Fruit fly (Drosophila melanogaster) whole organism, embryonic: ENCODE data around the gene Cys.
A peak's percentile ranks its signal among the peaks of the same experiment; 100 is the strongest.

Experiments used
- CG10462 ChIP-seq: fragments of 200-800 bp; sonication (Bioruptor generic); optimal IDR thresholded peaks from 2 replicates; lab custom pipeline; 2016; ENCODE audit warnings: missing biosample characterization, missing genetic modification characterization
- CG10543 ChIP-seq: fragments of 200-800 bp; sonication (Bioruptor generic); optimal IDR thresholded peaks from 3 replicates; lab custom pipeline; 2017; ENCODE audit warnings: missing biosample characterization, mild to moderate bottlenecking, missing genetic modification characterization, moderate library complexity
- CG10959 ChIP-seq: fragments of 200-800 bp; sonication (Bioruptor generic); IDR thresholded peaks from 2 replicates; pipeline ENCODE4 v1.3.6; 2022; ENCODE audit warnings: missing biosample characterization, missing genetic modification characterization
- CG10979 ChIP-seq: fragments of 200-800 bp; sonication (Bioruptor generic); optimal IDR thresholded peaks from 2 replicates; lab custom pipeline; 2018; ENCODE audit warnings: missing biosample characterization, mild to moderate bottlenecking, missing genetic modification characterization, moderate library complexity
- CG12299 ChIP-seq: fragments of 200-800 bp; sonication (Bioruptor generic); optimal IDR thresholded peaks from 2 replicates; lab custom pipeline; 2018; ENCODE audit warnings: missing biosample characterization, mild to moderate bottlenecking, missing genetic modification characterization
- CG13624 ChIP-seq: fragments of 200-800 bp; sonication (Bioruptor generic); optimal IDR thresholded peaks from 2 replicates; lab custom pipeline; 2016; ENCODE audit warnings: missing biosample characterization, missing genetic modification characterization
- CG13775 ChIP-seq: fragments of 200-800 bp; sonication (Bioruptor generic); optimal IDR thresholded peaks from 3 replicates; lab custom pipeline; 2017; ENCODE audit warnings: missing biosample characterization, mild to moderate bottlenecking, missing genetic modification characterization
- CG15269 ChIP-seq: fragments of 200-800 bp; sonication (Bioruptor generic); optimal IDR thresholded peaks from 2 replicates; lab custom pipeline; 2018; ENCODE audit warnings: missing biosample characterization, mild to moderate bottlenecking, missing genetic modification characterization, moderate library complexity
- CG18476 ChIP-seq: fragments of 200-800 bp; sonication (Bioruptor generic); optimal IDR thresholded peaks from 2 replicates; lab custom pipeline; 2016; ENCODE audit warnings: missing biosample characterization, mild to moderate bottlenecking, missing genetic modification characterization
- CG2678 ChIP-seq: fragments of 200-800 bp; sonication (Bioruptor generic); optimal IDR thresholded peaks from 3 replicates; lab custom pipeline; 2019; ENCODE audit warnings: missing biosample characterization, mild to moderate bottlenecking, missing genetic modification characterization, moderate library complexity
- CG3065 ChIP-seq: fragments of 200-800 bp; sonication (Bioruptor generic); optimal IDR thresholded peaks from 2 replicates; lab custom pipeline; 2016; ENCODE audit warnings: missing biosample characterization, missing genetic modification characterization
- CG3838 ChIP-seq: fragments of 200-800 bp; sonication (Bioruptor generic); optimal IDR thresholded peaks from 3 replicates; lab custom pipeline; 2016; ENCODE audit warnings: missing biosample characterization, missing genetic modification characterization
- CG42726 ChIP-seq: fragments of 200-800 bp; sonication (Bioruptor generic); IDR thresholded peaks from 2 replicates; pipeline ENCODE4 v1.3.6; 2022; ENCODE audit warnings: missing biosample characterization, missing genetic modification characterization; ENCODE audit not compliant: partially characterized antibody
- CG4820 ChIP-seq: fragments of 200-800 bp; sonication (Bioruptor generic); optimal IDR thresholded peaks from 3 replicates; lab custom pipeline; 2016; ENCODE audit warnings: missing biosample characterization, missing genetic modification characterization
- CG7357 ChIP-seq: fragments of 200-800 bp; sonication (Bioruptor generic); IDR thresholded peaks from 3 replicates; pipeline ENCODE4 v1.3.6; 2022; ENCODE audit warnings: missing biosample characterization, missing genetic modification characterization
- CG8290 ChIP-seq, 3 experiments: fragments of 200-800 bp; sonication (Bioruptor generic); optimal IDR thresholded peaks; 2 replicates each; lab custom pipeline; 2016 to 2019; ENCODE audit warnings: missing biosample characterization in 3 of 3, missing genetic modification characterization in 3 of 3, mild to moderate bottlenecking in 2 of 3, moderate library complexity in 1 of 3
- CG8924 ChIP-seq: fragments of 200-800 bp; optimal IDR thresholded peaks from 3 replicates; lab custom pipeline; 2019; ENCODE audit warnings: missing biosample characterization, mild to moderate bottlenecking, missing genetic modification characterization, moderate library complexity
- CkIIα-i1 ChIP-seq: fragments of 200-800 bp; sonication (Bioruptor generic); IDR thresholded peaks from 2 replicates; pipeline ENCODE4 v1.3.6; 2022; ENCODE audit warnings: missing biosample characterization, missing genetic modification characterization
- Dbx ChIP-seq: fragments of 200-800 bp; sonication (Bioruptor generic); IDR thresholded peaks from 3 replicates; pipeline ENCODE4 v1.3.6; 2022; ENCODE audit warnings: missing biosample characterization, missing genetic modification characterization
- Dll ChIP-seq: fragments of 200-800 bp; sonication (Bioruptor generic); IDR thresholded peaks from 4 replicates; pipeline ENCODE4 v1.3.6; 2022; ENCODE audit warnings: missing biosample characterization, missing genetic modification characterization; ENCODE audit not compliant: partially characterized antibody
- E2f2 ChIP-seq: fragments of 200-800 bp; sonication (Bioruptor generic); IDR thresholded peaks from 2 replicates; pipeline ENCODE4 v1.3.6; 2022; ENCODE audit warnings: missing biosample characterization, missing genetic modification characterization
- Ets65A ChIP-seq: fragments of 200-800 bp; sonication (Bioruptor generic); peaks from one replicate; lab custom pipeline; 2016; ENCODE audit warnings: missing biosample characterization, missing genetic modification characterization
- HmgZ ChIP-seq: fragments of 200-800 bp; sonication (Bioruptor generic); optimal IDR thresholded peaks from 2 replicates; lab custom pipeline; 2018; ENCODE audit warnings: missing biosample characterization, mild to moderate bottlenecking, missing genetic modification characterization
- Hr51 ChIP-seq, 2 experiments: fragments of 200-800 bp; sonication (Bioruptor generic); optimal IDR thresholded peaks; 2 replicates in 1 of 2; 3 replicates in 1 of 2; lab custom pipeline; 2016 to 2018; ENCODE audit warnings: missing biosample characterization in 2 of 2, missing genetic modification characterization in 2 of 2, mild to moderate bottlenecking in 1 of 2, moderate library complexity in 1 of 2
- MTF-1 ChIP-seq: fragments of 200-800 bp; sonication (Bioruptor generic); optimal IDR thresholded peaks from 2 replicates; lab custom pipeline; 2018; ENCODE audit warnings: missing biosample characterization, mild to moderate bottlenecking, missing genetic modification characterization, borderline replicate concordance
- Meics ChIP-seq: fragments of 200-800 bp; sonication (Bioruptor generic); optimal IDR thresholded peaks from 2 replicates; lab custom pipeline; 2017; ENCODE audit warnings: missing biosample characterization, mild to moderate bottlenecking, missing genetic modification characterization
- Mes4 ChIP-seq: fragments of 200-800 bp; sonication (Bioruptor generic); optimal IDR thresholded peaks from 2 replicates; lab custom pipeline; 2016; ENCODE audit warnings: missing biosample characterization, missing genetic modification characterization
- NC2α ChIP-seq: fragments of 200-800 bp; sonication (Bioruptor generic); optimal IDR thresholded peaks from 2 replicates; lab custom pipeline; 2016; ENCODE audit warnings: missing biosample characterization, missing genetic modification characterization
- NK7.1 ChIP-seq: fragments of 200-800 bp; sonication (Bioruptor generic); optimal IDR thresholded peaks from 3 replicates; lab custom pipeline; 2016; ENCODE audit warnings: missing biosample characterization, missing genetic modification characterization
- Nf-YA ChIP-seq: fragments of 200-800 bp; sonication (Bioruptor generic); IDR thresholded peaks from 2 replicates; pipeline ENCODE4 v1.3.6; 2022; ENCODE audit warnings: missing biosample characterization, missing genetic modification characterization
- Nf-YC ChIP-seq: fragments of 200-800 bp; optimal IDR thresholded peaks from 3 replicates; lab custom pipeline; 2019; ENCODE audit warnings: missing biosample characterization, mild to moderate bottlenecking, missing genetic modification characterization, moderate library complexity
- Optix ChIP-seq: fragments of 200-800 bp; sonication (Bioruptor generic); IDR thresholded peaks from 3 replicates; pipeline ENCODE4 v1.3.6; 2022; ENCODE audit warnings: missing biosample characterization, missing genetic modification characterization
- Sox102F ChIP-seq: fragments of 200-800 bp; sonication (Bioruptor generic); optimal IDR thresholded peaks from 2 replicates; lab custom pipeline; 2018; ENCODE audit warnings: missing biosample characterization, mild to moderate bottlenecking, missing genetic modification characterization, moderate library complexity
- Stat92E ChIP-seq, 3 experiments: fragments of >200 bp in 2 of 3; fragments of 200-800 bp in 1 of 3; sonication (Bioruptor generic) in 1 of 3; optimal IDR thresholded peaks; 2 replicates each; lab custom pipeline; 2017 to 2019; ENCODE audit warnings: missing biosample characterization in 3 of 3, missing genetic modification characterization in 3 of 3, mild to moderate bottlenecking in 1 of 3, moderate library complexity in 1 of 3
- dimm ChIP-seq: fragments of 200-800 bp; sonication (Bioruptor generic); IDR thresholded peaks from 2 replicates; pipeline ENCODE4 v1.3.6; 2022; ENCODE audit warnings: missing biosample characterization, missing genetic modification characterization
- dpn ChIP-seq, 2 experiments: fragments of 200-800 bp; sonication (Bioruptor generic); optimal IDR thresholded peaks; 3 replicates each; lab custom pipeline; 2016; ENCODE audit warnings: missing biosample characterization in 2 of 2, missing genetic modification characterization in 2 of 2
- dysf ChIP-seq: fragments of 200-800 bp; sonication (Bioruptor generic); IDR thresholded peaks from 3 replicates; pipeline ENCODE4 v1.3.6; 2022; ENCODE audit warnings: missing biosample characterization, missing genetic modification characterization
- exex ChIP-seq: fragments of 200-800 bp; sonication (Bioruptor generic); optimal IDR thresholded peaks from 4 replicates; lab custom pipeline; 2018; ENCODE audit warnings: missing biosample characterization, mild to moderate bottlenecking, missing genetic modification characterization, moderate library complexity
- gfzf ChIP-seq: fragments of 200-800 bp; sonication (Bioruptor generic); optimal IDR thresholded peaks from 2 replicates; lab custom pipeline; 2016; ENCODE audit warnings: missing biosample characterization, mild to moderate bottlenecking, missing genetic modification characterization, moderate library complexity
- gsb ChIP-seq: fragments of 200-800 bp; sonication (Bioruptor generic); IDR thresholded peaks from 2 replicates; pipeline ENCODE4 v1.3.6; 2022; ENCODE audit warnings: missing biosample characterization, missing genetic modification characterization
- ind ChIP-seq: fragments of 200-800 bp; sonication (Bioruptor generic); optimal IDR thresholded peaks from 3 replicates; lab custom pipeline; 2016; ENCODE audit warnings: missing biosample characterization, missing genetic modification characterization
- jumu ChIP-seq: fragments of 200-800 bp; sonication (Bioruptor generic); optimal IDR thresholded peaks from 3 replicates; lab custom pipeline; 2016; ENCODE audit warnings: missing biosample characterization, missing genetic modification characterization
- lbe ChIP-seq: fragments of 200-800 bp; sonication (Bioruptor generic); optimal IDR thresholded peaks from 2 replicates; lab custom pipeline; 2016; ENCODE audit warnings: missing biosample characterization, mild to moderate bottlenecking, missing genetic modification characterization
- odd ChIP-seq: fragments of 200-800 bp; sonication (Bioruptor generic); optimal IDR thresholded peaks from 2 replicates; lab custom pipeline; 2017; ENCODE audit warnings: missing biosample characterization, mild to moderate bottlenecking, missing genetic modification characterization
- otp ChIP-seq: fragments of 200-800 bp; sonication (Bioruptor generic); IDR thresholded peaks from 3 replicates; pipeline ENCODE4, ENCODE4 v1.3.6; 2022; ENCODE audit warnings: missing biosample characterization, missing genetic modification characterization
- row ChIP-seq: fragments of 200-800 bp; sonication (Bioruptor generic); IDR thresholded peaks from 3 replicates; pipeline ENCODE4 v1.3.6; 2022; ENCODE audit warnings: missing biosample characterization, missing genetic modification characterization
- run ChIP-seq: fragments of 200-800 bp; sonication (Bioruptor generic); optimal IDR thresholded peaks from 3 replicates; lab custom pipeline; 2018; ENCODE audit warnings: missing biosample characterization, mild to moderate bottlenecking, missing genetic modification characterization
- sd ChIP-seq: fragments of 200-800 bp; sonication (Bioruptor generic); optimal IDR thresholded peaks from 3 replicates; lab custom pipeline; 2018; ENCODE audit warnings: missing biosample characterization, mild to moderate bottlenecking, missing genetic modification characterization, moderate library complexity
- vnd ChIP-seq: fragments of 200-800 bp; sonication (Bioruptor generic); IDR thresholded peaks from 3 replicates; pipeline ENCODE4 v1.3.6; 2022; ENCODE audit warnings: missing biosample characterization, missing genetic modification characterization; ENCODE audit not compliant: partially characterized antibody

Gene Cys

dm6 chr3R:14558383-14558883 lies 11.0 kb downstream of the Cys start (continued):
- TF ChIP-seq otp (GFP tag; lab: Robert Waterston, UW) (peak; percentile 40; the same call in 1 of the 3 replicates), run (tag; lab: Kevin White, UChicago) (peak; percentile 90), CG13624 (peak; percentile 92), Ets65A (peak; percentile 95), CG2678 (tag; lab: Kevin White, UChicago) (peak; percentile 96), CG10462 (peak; percentile 64), Meics (GFP tag; lab: Kevin White, UChicago) (peak; percentile 94), gfzf (GFP tag; lab: Kevin White, UChicago) (peak; percentile 9), CG3065 (GFP tag; lab: Kevin White, UChicago) (peak; percentile 27), CkIIα-i1 (GFP tag; lab: Robert Waterston, UW) (peak; percentile 19; the same call in 1 of the 2 replicates), dpn (GFP tag; optimal IDR thresholded peaks at IDR 0.05; lab: Kevin White, UChicago) (peak; percentile 89 to 93), CG10543 (GFP tag; lab: Kevin White, UChicago) (peak; percentile 93), odd (GFP tag; lab: Kevin White, UChicago) (peak; percentile 95), ind (GFP tag; lab: Kevin White, UChicago) (peak; percentile 85), CG15269 (peak; percentile 95), NC2α (GFP tag; lab: Kevin White, UChicago) (peak; percentile 69), CG42726 (no peak), gsb (GFP tag; lab: Robert Waterston, UW) (peak; percentile 65), E2f2 (GFP tag; lab: Robert Waterston, UW) (peak; percentile 66), CG8290 (GFP tag; optimal IDR thresholded peaks at IDR 0.05; lab: Kevin White, UChicago) (no peak), CG8290 (tag; optimal IDR thresholded peaks at IDR 0.05; lab: Kevin White, UChicago) (peak in 1 of 2 experiments; percentile 60), lbe (GFP tag; lab: Kevin White, UChicago) (no peak), CG8924 (tag; lab: Kevin White, UChicago) (peak; percentile 94), Nf-YA (GFP tag; lab: Robert Waterston, UW) (peak; percentile 80), CG10979 (tag; lab: Kevin White, UChicago) (peak; percentile 90), Sox102F (GFP tag; lab: Kevin White, UChicago) (peak; percentile 96), CG4820 (GFP tag; lab: Kevin White, UChicago) (peak; percentile 89), jumu (GFP tag; lab: Kevin White, UChicago) (peak; percentile 88), Mes4 (GFP tag; lab: Kevin White, UChicago) (peak; percentile 87), CG12299 (tag; lab: Kevin White, UChicago) (peak; percentile 88), CG18476 (GFP tag; lab: Kevin White, UChicago) (peak; percentile 89), vnd (GFP tag; lab: Robert Waterston, UW) (no peak), row (GFP tag; lab: Robert Waterston, UW) (peak; percentile 90), dimm (GFP tag; lab: Robert Waterston, UW) (peak; percentile 71), Hr51 (GFP tag; optimal IDR thresholded peaks at IDR 0.05; lab: Kevin White, UChicago) (peak; percentile 81 to 97), Stat92E (GFP tag; optimal IDR thresholded peaks at IDR 0.05; lab: Kevin White, UChicago) (no peak), Dbx (peak; percentile 88), Dll (GFP tag; lab: Robert Waterston, UW) (no peak), CG3838 (peak; percentile 48), CG10959 (peak; percentile 42; the same call in 1 of the 2 replicates), NK7.1 (GFP tag; lab: Kevin White, UChicago) (peak; percentile 88), CG13775 (GFP tag; lab: Kevin White, UChicago) (peak; percentile 85), CG7357 (GFP tag; lab: Robert Waterston, UW) (peak; percentile 77), MTF-1 (GFP tag; lab: Kevin White, UChicago) (peak; percentile 60), Nf-YC (peak; percentile 83), Optix (GFP tag; lab: Robert Waterston, UW) (no peak; the same call in 2 of the 3 replicates), sd (tag; lab: Kevin White, UChicago) (no peak), HmgZ (tag; lab: Kevin White, UChicago) (peak; percentile 93), exex (tag; lab: Kevin White, UChicago) (peak; percentile 75), dysf (GFP tag; lab: Robert Waterston, UW) (peak; percentile 92)
